Fruit fly (Drosophila melanogaster): ENCODE results near the gene Prx3.

- TF ChIP-seq Snoo (tag; optimal IDR thresholded peaks at IDR 0.05) (no peak), fd96Ca (GFP tag; IDR thresholded peaks at IDR 0.05) (no peak), CG17806 (tag; optimal IDR thresholded peaks at IDR 0.05) (no peak), Ets98B (GFP tag; IDR thresholded peaks at IDR 0.05) (no peak), CG10348 (GFP tag; IDR thresholded peaks at IDR 0.05) (no peak), Pif1B (GFP tag; optimal IDR thresholded peaks at IDR 0.05) (no peak), rn (GFP tag; IDR thresholded peaks at IDR 0.05) (no peak), EcR (GFP tag; optimal IDR thresholded peaks at IDR 0.05) (no peak), gl (tag; optimal IDR thresholded peaks at IDR 0.05) (no peak)
Observed at dm6 chr3R:17566619-17567489, 20.5 kb upstream of the Prx3 start.

Data from whole organism, pupa.